Worm (Caenorhabditis elegans) whole organism, late embryonic: ENCODE data around the gene let-716.

Experiments
- Y22D7AL.16 ChIP-seq: sonication (generic microtip); optimal IDR thresholded peaks from 2 replicates; lab custom pipeline; 2016; ENCODE audit warnings: missing genetic modification characterization, missing compliant biosample characterization
- pha-4 ChIP-seq: fragments of 150-350 bp; optimal IDR thresholded peaks from 2 replicates; lab custom pipeline; 2018; ENCODE audit warnings: missing biosample characterization, missing genetic modification reagents, missing genetic modification characterization
- pqm-1 ChIP-seq: sonication (generic microtip); optimal IDR thresholded peaks from 2 replicates; lab custom pipeline; 2016; ENCODE audit warnings: missing genetic modification characterization, missing compliant biosample characterization
- unc-42 ChIP-seq: sonication (generic microtip); optimal IDR thresholded peaks from 2 replicates; lab custom pipeline; 2016; ENCODE audit warnings: missing genotype, missing genetic modification characterization, missing compliant biosample characterization

- TF ChIP-seq Y22D7AL.16 (tag; lab: Kevin White, UChicago): no peak
- TF ChIP-seq pha-4 (tag; lab: Kevin White, UChicago): no peak
- TF ChIP-seq unc-42 (tag; lab: Kevin White, UChicago): no peak
- TF ChIP-seq pqm-1 (tag; lab: Kevin White, UChicago): no peak
Observed at ce11 chrIII:6395706-6396232, 12.4 kb downstream of the let-716 start, which contains the start of gene oatr-1.
